Worm (Caenorhabditis elegans): ENCODE results near the gene M03E7.3.

ce11 chrV:5628014-5628413 is 13.2 kb downstream of the M03E7.3 start:
- TF ChIP-seq snpc-4 (tag; optimal IDR thresholded peaks at IDR 0.05) (no peak), aha-1 (tag) (no peak)
